Worm (Caenorhabditis elegans): ENCODE data around the gene R02E4.1.
A peak's percentile ranks its signal among the peaks of the same experiment; 100 is the strongest.

Gene R02E4.1

DNA sequence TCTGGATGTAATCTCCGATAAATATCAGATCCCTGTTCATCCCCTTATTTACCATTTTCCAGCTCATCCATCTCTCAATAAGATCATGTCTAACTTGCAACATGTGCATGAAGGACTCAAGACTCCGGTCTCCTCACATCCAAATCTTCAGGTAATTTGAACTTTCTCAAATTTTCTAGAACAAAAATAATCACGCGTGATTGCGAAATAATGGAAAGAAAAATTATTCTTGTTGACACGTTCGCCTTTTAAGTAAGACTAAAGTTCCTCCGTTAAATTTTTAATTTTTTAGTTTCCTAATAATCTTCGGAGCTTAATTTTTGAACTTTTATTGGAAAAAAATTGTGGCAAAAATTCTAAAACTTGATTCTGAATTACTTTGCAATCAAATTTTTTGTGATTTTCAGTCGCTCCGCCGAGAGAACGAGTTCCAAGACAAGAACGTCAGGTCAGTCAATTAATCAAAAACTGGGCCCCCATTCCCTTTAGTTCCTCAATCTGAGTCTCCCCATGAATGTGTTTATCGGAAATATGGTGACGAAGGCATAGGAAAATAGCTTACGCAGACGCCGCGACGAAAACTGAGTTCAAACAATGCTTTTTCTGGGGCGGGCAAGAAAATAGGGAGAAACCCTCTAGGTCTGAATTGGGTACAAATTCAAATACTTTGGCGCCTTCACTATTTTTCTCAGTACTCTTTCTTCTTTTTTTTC, 33.3 kb upstream of the R02E4.1 start (continued):
- TF ChIP-seq ceh-8 (GFP tag; optimal IDR thresholded peaks at IDR 0.05) (no peak), efl-3 (GFP tag; optimal IDR thresholded peaks at IDR 0.05) (no peak), unc-62 (GFP tag; optimal IDR thresholded peaks at IDR 0.05) (no peak), jun-1 (tag; optimal IDR thresholded peaks at IDR 0.05) (peak; percentile 9), grh-1 (GFP tag; IDR thresholded peaks at IDR 0.05) (no peak), sptf-1 (tag; optimal IDR thresholded peaks at IDR 0.05) (no peak), elt-2 (tag; optimal IDR thresholded peaks at IDR 0.05) (no peak), hlh-4 (tag; optimal IDR thresholded peaks at IDR 0.05) (no peak), C04F5.9 (tag; optimal IDR thresholded peaks at IDR 0.05) (no peak), rnt-1 (tag; optimal IDR thresholded peaks at IDR 0.05) (peak; percentile 19), ceh-88 (GFP tag; IDR thresholded peaks at IDR 0.05) (no peak), skn-1 (tag; optimal IDR thresholded peaks at IDR 0.05) (peak; percentile 47), C34B4.2 (tag; optimal IDR thresholded peaks at IDR 0.05) (no peak), nhr-71 (tag; optimal IDR thresholded peaks at IDR 0.05) (peak; percentile 64), swsn-7 (tag; optimal IDR thresholded peaks at IDR 0.05) (peak; percentile 40), elt-3 (tag; optimal IDR thresholded peaks at IDR 0.05) (no peak), nhr-19 (GFP tag; conservative IDR thresholded peaks at IDR 0.05) (peak; percentile 29; the same call in 1 of the 2 replicates), lin-15B (tag; optimal IDR thresholded peaks at IDR 0.05) (no peak), nhr-90 (tag; optimal IDR thresholded peaks at IDR 0.05; ENCODE audit: poor library complexity) (no peak), lir-3 (tag; optimal IDR thresholded peaks at IDR 0.05; ENCODE audit: poor library complexity) (no peak), lin-39 (tag; optimal IDR thresholded peaks at IDR 0.05) (no peak), ceh-90 (tag; optimal IDR thresholded peaks at IDR 0.05) (no peak), nhr-84 (tag; optimal IDR thresholded peaks at IDR 0.05) (no peak), dsc-1 (tag; optimal IDR thresholded peaks at IDR 0.05) (no peak), hlh-17 (GFP tag; optimal IDR thresholded peaks at IDR 0.05; ENCODE audit: borderline replicate concordance) (no peak), nhr-11 (tag; optimal IDR thresholded peaks at IDR 0.05) (peak; percentile 10), irx-1 (tag; optimal IDR thresholded peaks at IDR 0.05) (no peak), aly-2 (tag; optimal IDR thresholded peaks at IDR 0.05) (no peak), lin-13 (GFP tag; optimal IDR thresholded peaks at IDR 0.05) (no peak), ceh-63 (GFP tag; optimal IDR thresholded peaks at IDR 0.05) (no peak), tbx-2 (tag; optimal IDR thresholded peaks at IDR 0.05) (no peak), unc-130 (tag; optimal IDR thresholded peaks at IDR 0.05) (no peak), nhr-85 (tag) (peak; percentile 67), lsy-2 (tag; optimal IDR thresholded peaks at IDR 0.05) (no peak), sox-4 (tag; optimal IDR thresholded peaks at IDR 0.05) (no peak), alr-1 (tag; optimal IDR thresholded peaks at IDR 0.05; ENCODE audit: borderline replicate concordance) (no peak), egl-27 (tag; optimal IDR thresholded peaks at IDR 0.05) (peak in 1 of 2 experiments; percentile 28), nhr-20 (tag; optimal IDR thresholded peaks at IDR 0.05) (peak; percentile 47), isw-1 (GFP tag; IDR thresholded peaks at IDR 0.05) (no peak), sup-37 (GFP tag; optimal IDR thresholded peaks at IDR 0.05) (no peak), nhr-76 (tag; optimal IDR thresholded peaks at IDR 0.05) (no peak), nhr-28 (tag; optimal IDR thresholded peaks at IDR 0.05) (no peak), ces-1 (GFP tag; optimal IDR thresholded peaks at IDR 0.05) (no peak), ceh-82 (tag; optimal IDR thresholded peaks at IDR 0.05) (peak in 1 of 3 experiments; percentile 24), nhr-12 (tag; optimal IDR thresholded peaks at IDR 0.05) (no peak), Y116A8C.19 (tag; optimal IDR thresholded peaks at IDR 0.05; ENCODE audit: borderline replicate concordance) (no peak), F16B12.6 (tag; optimal IDR thresholded peaks at IDR 0.05) (no peak), C16A3.4 (tag; optimal IDR thresholded peaks at IDR 0.05) (no peak), tlp-1 (tag; optimal IDR thresholded peaks at IDR 0.05) (no peak)
